Worm (Caenorhabditis elegans) whole organism, midembryonic: ENCODE measurements around the gene R01H2.2.

Experiments used
- T22C8.4 ChIP-seq: fragments of 200-800 bp; sonication (Bioruptor generic); IDR thresholded peaks from 2 replicates; pipeline ENCODE4 v1.3.6; 2022; ENCODE audit warnings: missing genetic modification characterization, missing compliant biosample characterization
- cog-1 ChIP-seq: sonication (generic microtip); optimal IDR thresholded peaks from 2 replicates; lab custom pipeline; 2016; ENCODE audit warnings: missing genetic modification characterization, missing compliant biosample characterization
- flt-1 ChIP-seq: fragments of 200-800 bp; sonication (Bioruptor generic); IDR thresholded peaks from 2 replicates; pipeline ENCODE4 v1.3.6; 2022; ENCODE audit warnings: missing genetic modification characterization, missing compliant biosample characterization
- klf-2 ChIP-seq: fragments of 200-800 bp; sonication (Bioruptor generic); conservative IDR thresholded peaks from 2 replicates; pipeline ENCODE4 v1.3.6; 2022; ENCODE audit warnings: missing genetic modification reagents, missing genetic modification characterization, missing compliant biosample characterization
- med-1 ChIP-seq: sonication (generic microtip); optimal IDR thresholded peaks from 2 replicates; lab custom pipeline; 2017; ENCODE audit warnings: missing genetic modification characterization, mild to moderate bottlenecking, missing compliant biosample characterization, antibody characterized with exemption, missing genetic modification reagents; ENCODE audit not compliant: insufficient read depth
- ref-1 ChIP-seq: fragments of 200-800 bp; sonication (Bioruptor generic); conservative IDR thresholded peaks from 2 replicates; pipeline ENCODE4 v1.3.6; 2022; ENCODE audit warnings: missing genetic modification reagents, missing genetic modification characterization, missing compliant biosample characterization
- tab-1 ChIP-seq: fragments of 200-800 bp; sonication (Bioruptor generic); IDR thresholded peaks from 2 replicates; pipeline ENCODE4 v1.3.6; 2022; ENCODE audit warnings: missing genetic modification characterization, missing compliant biosample characterization

DNA sequence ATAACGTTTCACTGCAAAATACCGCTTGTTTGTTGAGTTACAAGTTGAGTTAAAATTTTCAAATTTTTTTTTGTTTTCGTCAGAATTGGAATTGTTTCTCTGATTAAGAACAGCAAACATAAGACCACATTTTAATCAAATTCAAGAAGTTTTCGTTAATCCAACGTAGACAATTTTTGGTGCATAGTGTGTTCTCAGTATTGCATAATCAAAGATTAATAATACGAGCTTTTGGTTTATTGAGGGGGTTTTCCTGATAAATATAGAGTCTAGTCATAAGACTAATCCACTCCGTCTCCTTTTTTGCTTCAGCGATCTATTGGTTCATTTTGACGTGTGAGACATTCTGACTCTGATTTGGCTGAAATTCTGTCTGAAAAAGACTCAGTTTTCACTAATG, 38.8 kb downstream of the R01H2.2 start, which contains the start of gene nhr-9:
- TF ChIP-seq ref-1 (GFP tag; lab: Robert Waterston, UW) (no peak), klf-2 (GFP tag; lab: Robert Waterston, UW) (no peak), flt-1 (GFP tag; lab: Robert Waterston, UW) (no peak), tab-1 (GFP tag; lab: Robert Waterston, UW) (no peak), med-1 (no peak), cog-1 (tag; lab: Kevin White, UChicago) (no peak), T22C8.4 (GFP tag; lab: Robert Waterston, UW) (no peak)
